Fruit fly (Drosophila melanogaster) whole organism, embryonic: ENCODE data around the gene CG11095.
A peak's percentile ranks its signal among the peaks of the same experiment; 100 is the strongest.

Experiments used
- Awh ChIP-seq: fragments of 200-800 bp; sonication (Bioruptor generic); IDR thresholded peaks from 2 replicates; pipeline ENCODE4, ENCODE4 v1.3.6; 2022; ENCODE audit warnings: missing biosample characterization, missing genetic modification characterization
- CG10147 ChIP-seq: fragments of 200-800 bp; sonication (Bioruptor generic); optimal IDR thresholded peaks from 2 replicates; lab custom pipeline; 2019; ENCODE audit warnings: missing biosample characterization, mild to moderate bottlenecking, missing genetic modification characterization, moderate library complexity
- CG10366 ChIP-seq: fragments of 200-800 bp; sonication (Bioruptor generic); IDR thresholded peaks from 2 replicates; pipeline ENCODE4 v1.3.6; 2022; ENCODE audit warnings: missing biosample characterization, missing genetic modification characterization
- CG11504 ChIP-seq: fragments of 200-800 bp; sonication (Bioruptor generic); optimal IDR thresholded peaks from 3 replicates; lab custom pipeline; 2019; ENCODE audit warnings: missing biosample characterization, mild to moderate bottlenecking, missing genetic modification characterization, moderate library complexity
- CG12071 ChIP-seq: fragments of 200-800 bp; sonication (Bioruptor generic); optimal IDR thresholded peaks from 3 replicates; lab custom pipeline; 2018; ENCODE audit warnings: missing biosample characterization, mild to moderate bottlenecking, missing genetic modification characterization
- CG14965 ChIP-seq: fragments of 200-800 bp; sonication (Bioruptor generic); optimal IDR thresholded peaks from 2 replicates; lab custom pipeline; 2016; ENCODE audit warnings: missing biosample characterization, missing genetic modification characterization, borderline replicate concordance
- CG1602 ChIP-seq: fragments of 200-800 bp; sonication (Bioruptor generic); optimal IDR thresholded peaks from 3 replicates; lab custom pipeline; 2016; ENCODE audit warnings: missing biosample characterization, missing genetic modification characterization
- CG16815 ChIP-seq: fragments of 200-800 bp; sonication (Bioruptor generic); optimal IDR thresholded peaks from 3 replicates; lab custom pipeline; 2017; ENCODE audit warnings: missing biosample characterization, mild to moderate bottlenecking, missing genetic modification characterization
- CG17385 ChIP-seq: fragments of 200-800 bp; sonication (Bioruptor generic); optimal IDR thresholded peaks from 3 replicates; lab custom pipeline; 2018; ENCODE audit warnings: missing biosample characterization, mild to moderate bottlenecking, missing genetic modification characterization
- CG18619 ChIP-seq: fragments of 200-800 bp; sonication (Bioruptor generic); optimal IDR thresholded peaks from 3 replicates; lab custom pipeline; 2017; ENCODE audit warnings: missing biosample characterization, mild to moderate bottlenecking, missing genetic modification characterization
- CG2889 ChIP-seq: fragments of 200-800 bp; sonication (Bioruptor generic); IDR thresholded peaks from 3 replicates; pipeline ENCODE4 v1.3.6; 2022; ENCODE audit warnings: missing biosample characterization, missing genetic modification characterization
- CG3281 ChIP-seq: fragments of 200-800 bp; sonication (Bioruptor generic); optimal IDR thresholded peaks from 3 replicates; lab custom pipeline; 2017; ENCODE audit warnings: missing biosample characterization, mild to moderate bottlenecking, missing genetic modification characterization
- CG4360 ChIP-seq: fragments of 200-800 bp; sonication (Bioruptor generic); IDR thresholded peaks from 2 replicates; pipeline ENCODE4 v1.3.6; 2022; ENCODE audit warnings: missing biosample characterization, missing genetic modification characterization
- CG6175 ChIP-seq: fragments of 200-800 bp; sonication (Bioruptor generic); IDR thresholded peaks from 3 replicates; pipeline ENCODE4 v1.3.6; 2022; ENCODE audit warnings: missing biosample characterization, missing genetic modification characterization
- CG6683 ChIP-seq: fragments of 200-800 bp; sonication (Bioruptor generic); optimal IDR thresholded peaks from 2 replicates; lab custom pipeline; 2017; ENCODE audit warnings: missing biosample characterization, mild to moderate bottlenecking, missing genetic modification characterization, missing genetic modification reagents
- CG7372 ChIP-seq: fragments of 200-800 bp; sonication (Bioruptor generic); IDR thresholded peaks from 2 replicates; pipeline ENCODE4 v1.3.6; 2022; ENCODE audit warnings: missing biosample characterization, missing genetic modification characterization
- CG9932 ChIP-seq: fragments of 200-800 bp; sonication (Bioruptor generic); IDR thresholded peaks from 2 replicates; pipeline ENCODE4 v1.3.6; 2022; ENCODE audit warnings: missing biosample characterization, missing genetic modification characterization
- H15 ChIP-seq: fragments of 200-800 bp; sonication (Bioruptor generic); IDR thresholded peaks from 3 replicates; pipeline ENCODE4 v1.3.6; 2022; ENCODE audit warnings: missing biosample characterization, missing genetic modification characterization
- HLH4C ChIP-seq: fragments of 200-800 bp; sonication (Bioruptor generic); IDR thresholded peaks from 3 replicates; pipeline ENCODE4 v1.3.6; 2022; ENCODE audit warnings: missing biosample characterization, missing genetic modification characterization; ENCODE audit not compliant: partially characterized antibody
- HmgD ChIP-seq: fragments of 200-800 bp; sonication (Bioruptor generic); optimal IDR thresholded peaks from 3 replicates; lab custom pipeline; 2016; ENCODE audit warnings: missing biosample characterization, missing genetic modification characterization
- Hsf ChIP-seq: fragments of 200-800 bp; sonication (Bioruptor generic); optimal IDR thresholded peaks from 3 replicates; lab custom pipeline; 2016; ENCODE audit warnings: missing biosample characterization, missing genetic modification characterization
- Lhr ChIP-seq: fragments of 200-800 bp; sonication (Bioruptor generic); optimal IDR thresholded peaks from 3 replicates; lab custom pipeline; 2017; ENCODE audit warnings: mild to moderate bottlenecking, missing biosample characterization, missing genetic modification reagents, missing genetic modification characterization
- NC2α ChIP-seq: fragments of 200-800 bp; sonication (Bioruptor generic); optimal IDR thresholded peaks from 2 replicates; lab custom pipeline; 2016; ENCODE audit warnings: missing biosample characterization, missing genetic modification characterization
- NfI ChIP-seq: fragments of 200-800 bp; sonication (Bioruptor generic); optimal IDR thresholded peaks from 3 replicates; lab custom pipeline; 2018; ENCODE audit warnings: missing biosample characterization, mild to moderate bottlenecking, missing genetic modification characterization, moderate library complexity
- Ravus ChIP-seq: fragments of 200-800 bp; sonication (Bioruptor generic); IDR thresholded peaks from 2 replicates; pipeline ENCODE4 v1.3.6; 2022; ENCODE audit warnings: missing biosample characterization, missing genetic modification characterization
- Rfx ChIP-seq: fragments of 200-800 bp; sonication (Bioruptor generic); IDR thresholded peaks from 2 replicates; pipeline ENCODE4 v1.3.6; 2022; ENCODE audit warnings: missing biosample characterization, missing genetic modification characterization
- Taf1 ChIP-seq: fragments of 200-800 bp; sonication (Bioruptor generic); IDR thresholded peaks from 2 replicates; pipeline ENCODE4 v1.3.6; 2022; ENCODE audit warnings: missing biosample characterization, missing genetic modification characterization
- Trl ChIP-seq, 3 experiments: fragments of >200 bp in 2 of 3; fragments of 200-800 bp in 1 of 3; sonication (Bioruptor generic) in 1 of 3; optimal IDR thresholded peaks; 2 replicates in 1 of 3; 3 replicates in 2 of 3; lab custom pipeline; 2016 to 2017; ENCODE audit warnings: missing biosample characterization in 1 of 3, missing genetic modification characterization in 1 of 3
- Xbp1 ChIP-seq: fragments of 200-800 bp; sonication (Bioruptor generic); optimal IDR thresholded peaks from 3 replicates; lab custom pipeline; 2016; ENCODE audit warnings: missing biosample characterization, mild to moderate bottlenecking, missing genetic modification characterization
- ase ChIP-seq: fragments of 200-800 bp; sonication (Bioruptor generic); IDR thresholded peaks from 3 replicates; pipeline ENCODE4 v1.3.6; 2022; ENCODE audit warnings: missing biosample characterization, missing genetic modification characterization
- cg ChIP-seq: fragments of 200-800 bp; sonication (Bioruptor generic); optimal IDR thresholded peaks from 3 replicates; lab custom pipeline; 2019; ENCODE audit warnings: missing biosample characterization, mild to moderate bottlenecking, missing genetic modification characterization, moderate library complexity
- chinmo ChIP-seq: fragments of 200-800 bp; sonication (Bioruptor generic); IDR thresholded peaks from 4 replicates; pipeline ENCODE4 v1.3.6; 2022; ENCODE audit warnings: missing biosample characterization, missing genetic modification characterization; ENCODE audit not compliant: partially characterized antibody
- ci ChIP-seq: fragments of 200-800 bp; sonication (Bioruptor generic); IDR thresholded peaks from 3 replicates; pipeline ENCODE4 v1.3.6; 2022; ENCODE audit warnings: missing biosample characterization, missing genetic modification characterization
- cwo ChIP-seq: fragments of 200-800 bp; sonication (Bioruptor generic); optimal IDR thresholded peaks from 3 replicates; lab custom pipeline; 2017; ENCODE audit warnings: missing biosample characterization, missing genetic modification characterization, mild to moderate bottlenecking, moderate library complexity, missing genetic modification reagents
- dati ChIP-seq: fragments of 200-800 bp; sonication (Bioruptor generic); IDR thresholded peaks from 2 replicates; pipeline ENCODE4 v1.3.6; 2022; ENCODE audit warnings: missing biosample characterization, missing genetic modification characterization
- fd96Cb ChIP-seq: fragments of 200-800 bp; sonication (Bioruptor generic); optimal IDR thresholded peaks from 2 replicates; lab custom pipeline; 2018; ENCODE audit warnings: missing biosample characterization, mild to moderate bottlenecking, missing genetic modification characterization, moderate library complexity
- fru ChIP-seq: fragments of >200 bp; optimal IDR thresholded peaks from 2 replicates; lab custom pipeline; 2017
- gce ChIP-seq: fragments of 200-800 bp; sonication (Bioruptor generic); IDR thresholded peaks from 3 replicates; pipeline ENCODE4 v1.3.6; 2022; ENCODE audit warnings: missing biosample characterization, missing genetic modification characterization
- ind ChIP-seq: fragments of 200-800 bp; sonication (Bioruptor generic); optimal IDR thresholded peaks from 3 replicates; lab custom pipeline; 2016; ENCODE audit warnings: missing biosample characterization, missing genetic modification characterization
- jumu ChIP-seq: fragments of 200-800 bp; sonication (Bioruptor generic); optimal IDR thresholded peaks from 3 replicates; lab custom pipeline; 2016; ENCODE audit warnings: missing biosample characterization, missing genetic modification characterization
- knrl ChIP-seq: fragments of 200-800 bp; sonication (Bioruptor generic); IDR thresholded peaks from 3 replicates; pipeline ENCODE4 v1.3.6; 2022; ENCODE audit warnings: missing biosample characterization, missing genetic modification characterization; ENCODE audit not compliant: partially characterized antibody
- nmo ChIP-seq: fragments of 200-800 bp; sonication (Bioruptor generic); optimal IDR thresholded peaks from 2 replicates; lab custom pipeline; 2018; ENCODE audit warnings: missing biosample characterization, mild to moderate bottlenecking, missing genetic modification characterization, moderate library complexity
- oc ChIP-seq: fragments of 200-800 bp; sonication (Bioruptor generic); optimal IDR thresholded peaks from 2 replicates; lab custom pipeline; 2018; ENCODE audit warnings: missing biosample characterization, mild to moderate bottlenecking, missing genetic modification characterization, moderate library complexity
- odd ChIP-seq: fragments of 200-800 bp; sonication (Bioruptor generic); optimal IDR thresholded peaks from 2 replicates; lab custom pipeline; 2017; ENCODE audit warnings: missing biosample characterization, mild to moderate bottlenecking, missing genetic modification characterization
- psq ChIP-seq: fragments of 200-800 bp; sonication (Bioruptor generic); optimal IDR thresholded peaks from 2 replicates; lab custom pipeline; 2017; ENCODE audit warnings: missing biosample characterization, missing genetic modification characterization
- run ChIP-seq: fragments of 200-800 bp; sonication (Bioruptor generic); optimal IDR thresholded peaks from 3 replicates; lab custom pipeline; 2018; ENCODE audit warnings: missing biosample characterization, mild to moderate bottlenecking, missing genetic modification characterization
- salm ChIP-seq: fragments of 200-800 bp; sonication (Bioruptor generic); optimal IDR thresholded peaks from 2 replicates; lab custom pipeline; 2018; ENCODE audit warnings: missing biosample characterization, mild to moderate bottlenecking, missing genetic modification characterization
- ssp ChIP-seq: fragments of 200-800 bp; sonication (Bioruptor generic); IDR thresholded peaks from 2 replicates; pipeline ENCODE4 v1.3.6; 2022; ENCODE audit warnings: missing biosample characterization, missing genetic modification characterization
- tup ChIP-seq: fragments of 200-800 bp; sonication (Bioruptor generic); optimal IDR thresholded peaks from 2 replicates; lab custom pipeline; 2016; ENCODE audit warnings: missing biosample characterization, mild to moderate bottlenecking, missing genetic modification characterization, moderate library complexity

CG11095 gene

dm6 chrX:13817418-13818171 lies 6.1 kb downstream of the CG11095 start (continued):
- peak; percentile 17 for TF ChIP-seq cwo (GFP tag; lab: Kevin White, UChicago)
- peak; percentile 37 for TF ChIP-seq fd96Cb
- TF ChIP-seq Awh (GFP tag; lab: Robert Waterston, UW): peak; percentile 23; the same call in 1 of the 2 replicates
- no peak for TF ChIP-seq CG16815 (GFP tag; lab: Kevin White, UChicago)
- peak; percentile 42 for TF ChIP-seq CG3281 (GFP tag; lab: Kevin White, UChicago)
- TF ChIP-seq Hsf: peak; percentile 40
- TF ChIP-seq CG6175 (GFP tag; lab: Robert Waterston, UW): no peak
- TF ChIP-seq jumu (GFP tag; lab: Kevin White, UChicago): no peak
- peak; percentile 42 for TF ChIP-seq CG17385 (GFP tag; lab: Kevin White, UChicago)
- TF ChIP-seq run (tag; lab: Kevin White, UChicago): peak; percentile 14
- no peak for TF ChIP-seq CG2889
- no peak for TF ChIP-seq ase (GFP tag; lab: Robert Waterston, UW)
- no peak for TF ChIP-seq oc (tag; lab: Kevin White, UChicago)
- no peak for TF ChIP-seq tup
- TF ChIP-seq CG12071 (GFP tag; lab: Kevin White, UChicago): peak; percentile 27
- TF ChIP-seq ind (GFP tag; lab: Kevin White, UChicago): peak; percentile 29
- no peak for TF ChIP-seq knrl (GFP tag; lab: Robert Waterston, UW)
- TF ChIP-seq H15 (GFP tag; lab: Robert Waterston, UW): no peak
- TF ChIP-seq dati (GFP tag; lab: Robert Waterston, UW): no peak
- TF ChIP-seq Xbp1 (GFP tag; lab: Kevin White, UChicago): peak; percentile 47
- TF ChIP-seq CG7372 (GFP tag; lab: Robert Waterston, UW): 0 out of 2 replicates have a peak, but pooled peaks have one; percentile 16
- peak; percentile 36 for TF ChIP-seq CG18619 (GFP tag; lab: Kevin White, UChicago)
- no peak for TF ChIP-seq CG14965
- peak; percentile 4 for TF ChIP-seq CG10147 (GFP tag; lab: Kevin White, UChicago)
- no peak for TF ChIP-seq psq
- peak; percentile 13 for TF ChIP-seq cg
- no peak for TF ChIP-seq CG4360
- no peak for TF ChIP-seq HLH4C (GFP tag; lab: Robert Waterston, UW)
- no peak for TF ChIP-seq gce (GFP tag; lab: Robert Waterston, UW)
- TF ChIP-seq NC2α (GFP tag; lab: Kevin White, UChicago): no peak
- TF ChIP-seq salm (tag; lab: Kevin White, UChicago): no peak
- TF ChIP-seq CG6683 (GFP tag; lab: Kevin White, UChicago): no peak
- TF ChIP-seq CG1602 (GFP tag; lab: Kevin White, UChicago): peak; percentile 26
- peak; percentile 10 for TF ChIP-seq nmo
- 0 out of 2 replicates have a peak, but pooled peaks have one; percentile 16 for TF ChIP-seq CG9932 (GFP tag; lab: Robert Waterston, UW)
- TF ChIP-seq ssp: no peak
- TF ChIP-seq odd (GFP tag; lab: Kevin White, UChicago): peak; percentile 21
- no peak for TF ChIP-seq ci (GFP tag; lab: Robert Waterston, UW)
- TF ChIP-seq NfI (GFP tag; lab: Kevin White, UChicago): peak; percentile 18
- TF ChIP-seq Taf1: 0 out of 2 replicates have a peak, but pooled peaks have one; percentile 25
- TF ChIP-seq CG11504 (tag; lab: Kevin White, UChicago): peak; percentile 59
- TF ChIP-seq CG10366 (GFP tag; lab: Robert Waterston, UW): 0 out of 2 replicates have a peak, but pooled peaks have one; percentile 18
- TF ChIP-seq HmgD (GFP tag; lab: Kevin White, UChicago): no peak
- TF ChIP-seq chinmo (GFP tag; lab: Robert Waterston, UW): peak; percentile 66; the same call in 1 of the 4 replicates
- TF ChIP-seq Rfx (GFP tag; lab: Robert Waterston, UW): peak; percentile 48
- no peak for TF ChIP-seq fru
- TF ChIP-seq Trl (optimal IDR thresholded peaks at IDR 0.05; lab: Kevin White, UChicago): no peak
- peak; percentile 60 for TF ChIP-seq Trl (GFP tag; optimal IDR thresholded peaks at IDR 0.05; lab: Kevin White, UChicago)
- TF ChIP-seq Lhr (GFP tag; lab: Kevin White, UChicago): no peak
- no peak for TF ChIP-seq Ravus
